Fruit fly (Drosophila melanogaster) whole organism, embryonic: ENCODE results near the gene clumsy.
A peak's percentile ranks its signal among the peaks of the same experiment; 100 is the strongest.

Source experiments
- Abd-B ChIP-seq: fragments of 200-800 bp; sonication (Bioruptor generic); optimal IDR thresholded peaks from 2 replicates; lab custom pipeline; 2018; ENCODE audit warnings: missing biosample characterization, mild to moderate bottlenecking, missing genetic modification characterization, moderate library complexity
- CG10462 ChIP-seq: fragments of 200-800 bp; sonication (Bioruptor generic); optimal IDR thresholded peaks from 2 replicates; lab custom pipeline; 2016; ENCODE audit warnings: missing biosample characterization, missing genetic modification characterization
- CG11093 ChIP-seq: fragments of 200-800 bp; sonication (Bioruptor generic); IDR thresholded peaks from 3 replicates; pipeline ENCODE4 v1.3.6; 2022; ENCODE audit warnings: missing biosample characterization, missing genetic modification characterization
- CG1602 ChIP-seq: fragments of 200-800 bp; sonication (Bioruptor generic); optimal IDR thresholded peaks from 3 replicates; lab custom pipeline; 2016; ENCODE audit warnings: missing biosample characterization, missing genetic modification characterization
- CG16813 ChIP-seq: fragments of 200-800 bp; sonication (Bioruptor generic); IDR thresholded peaks from 3 replicates; pipeline ENCODE4 v1.3.6; 2022; ENCODE audit warnings: missing biosample characterization, missing genetic modification characterization; ENCODE audit not compliant: partially characterized antibody
- CG17912 ChIP-seq: fragments of 200-800 bp; sonication (Bioruptor generic); optimal IDR thresholded peaks from 2 replicates; lab custom pipeline; 2018; ENCODE audit warnings: missing biosample characterization, mild to moderate bottlenecking, missing genetic modification characterization
- CG31224 ChIP-seq: fragments of 200-800 bp; sonication (Bioruptor generic); IDR thresholded peaks from 2 replicates; pipeline ENCODE4 v1.3.6; 2022; ENCODE audit warnings: missing biosample characterization, missing genetic modification characterization
- CG31365 ChIP-seq: fragments of 200-800 bp; sonication (Bioruptor generic); optimal IDR thresholded peaks from 2 replicates; lab custom pipeline; 2018; ENCODE audit warnings: missing biosample characterization, mild to moderate bottlenecking, missing genetic modification characterization
- CG34224 ChIP-seq: fragments of 200-800 bp; sonication (Bioruptor generic); IDR thresholded peaks from 3 replicates; pipeline ENCODE4 v1.3.6; 2022; ENCODE audit warnings: missing biosample characterization, missing genetic modification characterization; ENCODE audit not compliant: partially characterized antibody
- CG4707 ChIP-seq: fragments of 200-800 bp; sonication (Bioruptor generic); optimal IDR thresholded peaks from 2 replicates; lab custom pipeline; 2018; ENCODE audit warnings: missing biosample characterization, mild to moderate bottlenecking, missing genetic modification characterization, moderate library complexity
- CG4820 ChIP-seq: fragments of 200-800 bp; sonication (Bioruptor generic); optimal IDR thresholded peaks from 3 replicates; lab custom pipeline; 2016; ENCODE audit warnings: missing biosample characterization, missing genetic modification characterization
- CG4854 ChIP-seq: fragments of 200-800 bp; sonication (Bioruptor generic); optimal IDR thresholded peaks from 2 replicates; lab custom pipeline; 2016; ENCODE audit warnings: missing biosample characterization, missing genetic modification characterization, inconsistent platforms
- CG6175 ChIP-seq: fragments of 200-800 bp; sonication (Bioruptor generic); IDR thresholded peaks from 3 replicates; pipeline ENCODE4 v1.3.6; 2022; ENCODE audit warnings: missing biosample characterization, missing genetic modification characterization
- CG6854 ChIP-seq: fragments of 200-800 bp; sonication (Bioruptor generic); optimal IDR thresholded peaks from 3 replicates; lab custom pipeline; 2017; ENCODE audit warnings: missing biosample characterization, mild to moderate bottlenecking, missing genetic modification characterization
- CG7745 ChIP-seq: fragments of 200-800 bp; sonication (Bioruptor generic); optimal IDR thresholded peaks from 2 replicates; lab custom pipeline; 2018; ENCODE audit warnings: missing biosample characterization, mild to moderate bottlenecking, missing genetic modification characterization, moderate library complexity
- CG8765 ChIP-seq: fragments of 200-800 bp; sonication (Bioruptor generic); IDR thresholded peaks from 2 replicates; pipeline ENCODE4 v1.3.6; 2022; ENCODE audit warnings: missing biosample characterization, missing genetic modification characterization
- CG9797 ChIP-seq: fragments of 200-800 bp; sonication (Bioruptor generic); optimal IDR thresholded peaks from 3 replicates; lab custom pipeline; 2018; ENCODE audit warnings: missing biosample characterization, mild to moderate bottlenecking, missing genetic modification characterization
- Chrac-16 ChIP-seq: fragments of 200-800 bp; sonication (Bioruptor generic); optimal IDR thresholded peaks from 3 replicates; lab custom pipeline; 2016; ENCODE audit warnings: missing biosample characterization, missing genetic modification characterization
- Gsc ChIP-seq: fragments of 200-800 bp; sonication (Bioruptor generic); IDR thresholded peaks from 2 replicates; pipeline ENCODE4 v1.3.6; 2022; ENCODE audit warnings: missing biosample characterization, missing genetic modification characterization
- Gug ChIP-seq: fragments of 200-800 bp; sonication (Bioruptor generic); IDR thresholded peaks from 4 replicates; pipeline ENCODE4 v1.3.6; 2022; ENCODE audit warnings: missing biosample characterization, missing genetic modification characterization
- HHEX ChIP-seq: fragments of 200-800 bp; sonication (Bioruptor generic); optimal IDR thresholded peaks from 3 replicates; lab custom pipeline; 2017; ENCODE audit warnings: missing biosample characterization, mild to moderate bottlenecking, missing genetic modification characterization, missing genetic modification reagents
- Hsf ChIP-seq: fragments of 200-800 bp; sonication (Bioruptor generic); optimal IDR thresholded peaks from 3 replicates; lab custom pipeline; 2016; ENCODE audit warnings: missing biosample characterization, missing genetic modification characterization
- Neu2 ChIP-seq: fragments of 200-800 bp; sonication (Bioruptor generic); optimal IDR thresholded peaks from 3 replicates; lab custom pipeline; 2016; ENCODE audit warnings: missing biosample characterization, missing genetic modification characterization, borderline replicate concordance
- Nf-YB ChIP-seq: fragments of 200-800 bp; sonication (Bioruptor generic); optimal IDR thresholded peaks from 3 replicates; lab custom pipeline; 2019; ENCODE audit warnings: missing biosample characterization, mild to moderate bottlenecking, missing genetic modification characterization, moderate library complexity
- NfI ChIP-seq: fragments of 200-800 bp; sonication (Bioruptor generic); optimal IDR thresholded peaks from 3 replicates; lab custom pipeline; 2018; ENCODE audit warnings: missing biosample characterization, mild to moderate bottlenecking, missing genetic modification characterization, moderate library complexity
- Spps ChIP-seq: fragments of 200-800 bp; sonication (Bioruptor generic); optimal IDR thresholded peaks from 2 replicates; lab custom pipeline; 2018; ENCODE audit warnings: missing biosample characterization, mild to moderate bottlenecking, missing genetic modification characterization
- Ssrp ChIP-seq: fragments of 200-800 bp; sonication (Bioruptor generic); optimal IDR thresholded peaks from 2 replicates; lab custom pipeline; 2018; ENCODE audit warnings: missing biosample characterization, mild to moderate bottlenecking, missing genetic modification characterization, moderate library complexity
- Stat92E ChIP-seq, 3 experiments: fragments of >200 bp in 2 of 3; fragments of 200-800 bp in 1 of 3; sonication (Bioruptor generic) in 1 of 3; optimal IDR thresholded peaks; 2 replicates each; lab custom pipeline; 2017 to 2019; ENCODE audit warnings: missing biosample characterization in 3 of 3, missing genetic modification characterization in 3 of 3, mild to moderate bottlenecking in 1 of 3, moderate library complexity in 1 of 3
- Taf1 ChIP-seq: fragments of 200-800 bp; sonication (Bioruptor generic); IDR thresholded peaks from 2 replicates; pipeline ENCODE4 v1.3.6; 2022; ENCODE audit warnings: missing biosample characterization, missing genetic modification characterization
- amos ChIP-seq: fragments of 200-800 bp; sonication (Bioruptor generic); IDR thresholded peaks from 2 replicates; pipeline ENCODE4 v1.3.6; 2022; ENCODE audit warnings: missing biosample characterization, missing genetic modification characterization; ENCODE audit not compliant: partially characterized antibody
- bab2 ChIP-seq: fragments of 200-800 bp; sonication (Bioruptor generic); optimal IDR thresholded peaks from 2 replicates; lab custom pipeline; 2016; ENCODE audit warnings: missing biosample characterization, missing genetic modification characterization
- bowl ChIP-seq: fragments of 200-800 bp; sonication (Bioruptor generic); IDR thresholded peaks from 2 replicates; pipeline ENCODE4 v1.3.6; 2022; ENCODE audit warnings: missing biosample characterization, missing genetic modification characterization
- corto ChIP-seq: fragments of 200-800 bp; sonication (Bioruptor generic); optimal IDR thresholded peaks from 2 replicates; lab custom pipeline; 2016; ENCODE audit warnings: missing biosample characterization, mild to moderate bottlenecking, missing genetic modification characterization, moderate library complexity
- dati ChIP-seq: fragments of 200-800 bp; sonication (Bioruptor generic); IDR thresholded peaks from 2 replicates; pipeline ENCODE4 v1.3.6; 2022; ENCODE audit warnings: missing biosample characterization, missing genetic modification characterization
- dysf ChIP-seq: fragments of 200-800 bp; sonication (Bioruptor generic); IDR thresholded peaks from 3 replicates; pipeline ENCODE4 v1.3.6; 2022; ENCODE audit warnings: missing biosample characterization, missing genetic modification characterization
- eyg ChIP-seq: fragments of 200-800 bp; sonication (Bioruptor generic); optimal IDR thresholded peaks from 3 replicates; lab custom pipeline; 2016; ENCODE audit warnings: missing biosample characterization, missing genetic modification characterization
- gcm2 ChIP-seq: fragments of 200-800 bp; sonication (Bioruptor generic); optimal IDR thresholded peaks from 2 replicates; lab custom pipeline; 2016; ENCODE audit warnings: missing biosample characterization, missing genetic modification characterization
- ham ChIP-seq: fragments of 200-800 bp; sonication (Bioruptor generic); IDR thresholded peaks from 2 replicates; pipeline ENCODE4 v1.3.6; 2022; ENCODE audit warnings: missing biosample characterization, missing genetic modification characterization
- hkb ChIP-seq, 2 experiments: fragments of 200-800 bp in 1 of 2; fragments of >200 bp in 1 of 2; sonication (Bioruptor generic) in 1 of 2; IDR thresholded peaks in 1 of 2; optimal IDR thresholded peaks in 1 of 2; 2 replicates each; pipeline versions ENCODE4 v1.3.6 to Lab custom; 2017 to 2022; ENCODE audit warnings: missing biosample characterization in 1 of 2, missing genetic modification characterization in 1 of 2
- ind ChIP-seq: fragments of 200-800 bp; sonication (Bioruptor generic); optimal IDR thresholded peaks from 3 replicates; lab custom pipeline; 2016; ENCODE audit warnings: missing biosample characterization, missing genetic modification characterization
- kah ChIP-seq: fragments of 200-800 bp; sonication (Bioruptor generic); optimal IDR thresholded peaks from 2 replicates; lab custom pipeline; 2018; ENCODE audit warnings: missing biosample characterization, mild to moderate bottlenecking, missing genetic modification characterization
- lbe ChIP-seq: fragments of 200-800 bp; sonication (Bioruptor generic); optimal IDR thresholded peaks from 2 replicates; lab custom pipeline; 2016; ENCODE audit warnings: missing biosample characterization, mild to moderate bottlenecking, missing genetic modification characterization
- onecut ChIP-seq: fragments of 200-800 bp; sonication (Bioruptor generic); IDR thresholded peaks from 2 replicates; pipeline ENCODE4 v1.3.6; 2022; ENCODE audit warnings: missing biosample characterization, missing genetic modification characterization
- scrt ChIP-seq: fragments of 200-800 bp; sonication (Bioruptor generic); optimal IDR thresholded peaks from 2 replicates; lab custom pipeline; 2018; ENCODE audit warnings: missing biosample characterization, mild to moderate bottlenecking, missing genetic modification characterization, moderate library complexity
- sqz ChIP-seq: fragments of 200-800 bp; sonication (Bioruptor generic); optimal IDR thresholded peaks from 3 replicates; lab custom pipeline; 2018; ENCODE audit warnings: missing biosample characterization, mild to moderate bottlenecking, missing genetic modification characterization
- stc ChIP-seq: fragments of 200-800 bp; sonication (Bioruptor generic); IDR thresholded peaks from 2 replicates; pipeline ENCODE4 v1.3.6; 2022; ENCODE audit warnings: missing biosample characterization, missing genetic modification characterization
- tll ChIP-seq, 2 experiments: fragments of 200-800 bp in 1 of 2; fragments of >200 bp in 1 of 2; sonication (Bioruptor generic) in 1 of 2; optimal IDR thresholded peaks; 2 replicates each; lab custom pipeline; 2017 to 2019; ENCODE audit warnings: missing biosample characterization in 2 of 2, missing genetic modification characterization in 2 of 2, mild to moderate bottlenecking in 1 of 2, moderate library complexity in 1 of 2
- trem ChIP-seq: fragments of 200-800 bp; optimal IDR thresholded peaks from 3 replicates; lab custom pipeline; 2019; ENCODE audit warnings: missing biosample characterization, mild to moderate bottlenecking, missing genetic modification characterization, moderate library complexity
- twi ChIP-seq: fragments of 200-800 bp; optimal IDR thresholded peaks from 2 replicates; lab custom pipeline; 2019; ENCODE audit warnings: missing biosample characterization, mild to moderate bottlenecking, missing genetic modification characterization, moderate library complexity
- zen2 ChIP-seq: fragments of 200-800 bp; sonication (Bioruptor generic); IDR thresholded peaks from 3 replicates; pipeline ENCODE4 v1.3.6; 2022; ENCODE audit warnings: missing biosample characterization, missing genetic modification characterization; ENCODE audit not compliant: partially characterized antibody

clumsy gene

DNA sequence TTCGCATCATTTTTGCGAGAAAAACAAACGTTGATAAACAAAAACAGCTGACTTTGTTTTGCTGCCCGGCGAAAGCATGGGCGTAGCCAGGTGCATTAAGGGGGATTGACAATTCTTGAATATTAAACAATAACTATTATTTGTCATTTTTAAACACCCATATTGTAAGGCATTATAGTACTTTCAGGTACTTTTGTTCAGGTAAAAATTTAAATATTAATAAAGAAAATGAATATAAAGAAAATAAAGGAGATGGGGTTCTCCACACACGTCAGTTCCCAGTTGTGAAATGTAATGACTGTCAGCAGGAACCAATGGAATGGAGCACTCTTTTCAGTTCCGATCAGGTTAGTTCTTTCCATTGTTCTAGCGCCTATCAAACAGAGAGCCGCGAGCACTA, 47.7 kb upstream of the clumsy start, which contains the start of the genes Coq3 and Pld3 (continued):
- TF ChIP-seq CG17912 (GFP tag; lab: Kevin White, UChicago), result peak; percentile 35
- TF ChIP-seq CG4707 (GFP tag; lab: Kevin White, UChicago), result peak; percentile 61
- peak; percentile 73 for TF ChIP-seq Ssrp (tag; lab: Kevin White, UChicago)
- TF ChIP-seq kah (GFP tag; lab: Kevin White, UChicago), result peak; percentile 40
- no peak for TF ChIP-seq Taf1 (GFP tag; lab: Robert Waterston, UW)
- peak; percentile 61 for TF ChIP-seq onecut (GFP tag; lab: Robert Waterston, UW)
- TF ChIP-seq gcm2 (GFP tag; lab: Kevin White, UChicago), result no peak
- TF ChIP-seq scrt (GFP tag; lab: Kevin White, UChicago), result peak; percentile 71
- TF ChIP-seq trem, result peak; percentile 70
- TF ChIP-seq CG31365, result peak; percentile 9
- TF ChIP-seq corto, result no peak
- TF ChIP-seq NfI, result peak; percentile 84
- TF ChIP-seq sqz, result no peak
- TF ChIP-seq ind (GFP tag; lab: Kevin White, UChicago), result peak; percentile 89
- TF ChIP-seq tll (GFP tag; optimal IDR thresholded peaks at IDR 0.05; lab: Kevin White, UChicago), result no peak
- peak; percentile 71 for TF ChIP-seq dati (GFP tag; lab: Robert Waterston, UW)
- no peak for TF ChIP-seq CG6175 (GFP tag; lab: Robert Waterston, UW)
- TF ChIP-seq Chrac-16 (GFP tag; lab: Kevin White, UChicago), result peak; percentile 76
- peak; percentile 59; the same call in 1 of the 2 replicates for TF ChIP-seq CG8765 (GFP tag; lab: Robert Waterston, UW)
- peak; percentile 60; the same call in 1 of the 2 replicates for TF ChIP-seq CG31224
- no peak for TF ChIP-seq CG7745 (tag; lab: Kevin White, UChicago)
- TF ChIP-seq Hsf (GFP tag; lab: Kevin White, UChicago), result peak; percentile 85
- TF ChIP-seq CG11093, result peak; percentile 68
- no peak for TF ChIP-seq ham (GFP tag; lab: Robert Waterston, UW)
- peak; percentile 62 for TF ChIP-seq bab2 (GFP tag; lab: Kevin White, UChicago)
- no peak for TF ChIP-seq hkb (optimal IDR thresholded peaks at IDR 0.05; lab: Kevin White, UChicago)
- peak; percentile 88 for TF ChIP-seq hkb (GFP tag; IDR thresholded peaks at IDR 0.05; lab: Robert Waterston, UW)
- TF ChIP-seq stc (GFP tag; lab: Robert Waterston, UW), result peak; percentile 69; the same call in 1 of the 2 replicates
- TF ChIP-seq Nf-YB (GFP tag; lab: Kevin White, UChicago), result peak; percentile 58
- TF ChIP-seq amos, result no peak
- peak; percentile 80 for TF ChIP-seq HHEX (GFP tag; lab: Kevin White, UChicago)
- TF ChIP-seq CG4820 (GFP tag; lab: Kevin White, UChicago), result peak; percentile 69
- TF ChIP-seq twi, result peak; percentile 57
- TF ChIP-seq CG1602, result peak; percentile 72
- TF ChIP-seq Abd-B, result peak; percentile 60
- no peak for TF ChIP-seq bowl (GFP tag; lab: Robert Waterston, UW)
- peak; percentile 96 for TF ChIP-seq lbe (GFP tag; lab: Kevin White, UChicago)
- TF ChIP-seq CG6854 (GFP tag; lab: Kevin White, UChicago), result peak; percentile 55
- no peak for TF ChIP-seq zen2
- TF ChIP-seq Gug (GFP tag; lab: Robert Waterston, UW), result peak; percentile 90
- TF ChIP-seq CG16813 (GFP tag; lab: Robert Waterston, UW), result no peak
- no peak for TF ChIP-seq Stat92E (GFP tag; optimal IDR thresholded peaks at IDR 0.05; lab: Kevin White, UChicago)
- peak; percentile 58 for TF ChIP-seq Spps (tag; lab: Kevin White, UChicago)
- TF ChIP-seq eyg (GFP tag; lab: Kevin White, UChicago), result peak; percentile 40
- TF ChIP-seq Gsc (GFP tag; lab: Robert Waterston, UW), result no peak
- TF ChIP-seq CG9797 (GFP tag; lab: Kevin White, UChicago), result no peak
- TF ChIP-seq Neu2, result no peak
- peak; percentile 82 for TF ChIP-seq dysf (GFP tag; lab: Robert Waterston, UW)
- TF ChIP-seq CG34224, result no peak
- TF ChIP-seq CG10462 (GFP tag; lab: Kevin White, UChicago), result peak; percentile 54
- peak; percentile 61 for TF ChIP-seq CG4854 (GFP tag; lab: Kevin White, UChicago)
